In genomic region chr3L:15975068-15975467, dm6 we compare ENCODE assay signal across 2 fruit fly cellular contexts.
TF ChIP-seq lines count a peak whose summit lies in the region.

TSS of gene CG17026 (plus strand) at chr3L:15975368.

TF ChIP-seq in whole organism, adult, 20 proteins besides CTCF, POLR2A, EP300 and RAD21:
- TF ChIP-seq cic (GFP tag; optimal IDR thresholded peaks at IDR 0.05; lab: Kevin White, UChicago), result peak; percentile 43
- TF ChIP-seq Crg-1 (GFP tag; optimal IDR thresholded peaks at IDR 0.05; lab: Kevin White, UChicago), result no peak
- no peak for TF ChIP-seq Mnt (GFP tag; optimal IDR thresholded peaks at IDR 0.05; lab: Kevin White, UChicago)
- TF ChIP-seq kay (GFP tag; lab: Kevin White, UChicago; ENCODE audit: borderline replicate concordance), result no peak
- no peak for TF ChIP-seq CG12768 (GFP tag; optimal IDR thresholded peaks at IDR 0.05; lab: Kevin White, UChicago)
- no peak for TF ChIP-seq CG7101 (tag; optimal IDR thresholded peaks at IDR 0.05; lab: Kevin White, UChicago)
- TF ChIP-seq Clk (GFP tag; optimal IDR thresholded peaks at IDR 0.05; lab: Kevin White, UChicago), result no peak
- TF ChIP-seq CG11617 (GFP tag; optimal IDR thresholded peaks at IDR 0.05; lab: Kevin White, UChicago), result no peak
- TF ChIP-seq pad (GFP tag; optimal IDR thresholded peaks at IDR 0.05; lab: Kevin White, UChicago), result no peak
TF ChIP-seq in whole organism, adult: peak in this region for 1.

TF ChIP-seq in whole organism, pupa, 21 proteins besides CTCF, POLR2A, EP300 and RAD21:
- no peak for TF ChIP-seq CG8301 (tag; optimal IDR thresholded peaks at IDR 0.05; lab: Kevin White, UChicago)
- TF ChIP-seq EcR (GFP tag; optimal IDR thresholded peaks at IDR 0.05; lab: Kevin White, UChicago), result peak; percentile 27
